Fruit fly (Drosophila melanogaster) whole organism, embryonic: ENCODE results near the gene CG7715.

Experiments
- B-H1 ChIP-seq: fragments of 200-800 bp; sonication (Bioruptor generic); IDR thresholded peaks from 3 replicates; pipeline ENCODE4 v1.3.6; 2022; ENCODE audit warnings: missing biosample characterization, missing genetic modification characterization
- Bgb ChIP-seq: fragments of 200-800 bp; sonication (Bioruptor generic); IDR thresholded peaks from 2 replicates; pipeline ENCODE4 v1.3.6; 2022; ENCODE audit warnings: missing biosample characterization, missing genetic modification characterization; ENCODE audit not compliant: partially characterized antibody
- CG1024 ChIP-seq: fragments of 200-800 bp; sonication (Bioruptor generic); IDR thresholded peaks from 2 replicates; pipeline ENCODE4 v1.3.6; 2022; ENCODE audit warnings: missing biosample characterization, missing genetic modification characterization
- CG10462 ChIP-seq: fragments of 200-800 bp; sonication (Bioruptor generic); optimal IDR thresholded peaks from 2 replicates; lab custom pipeline; 2016; ENCODE audit warnings: missing biosample characterization, missing genetic modification characterization
- CG12659 ChIP-seq: fragments of 200-800 bp; sonication (Bioruptor generic); optimal IDR thresholded peaks from 3 replicates; lab custom pipeline; 2017; ENCODE audit warnings: mild to moderate bottlenecking, missing biosample characterization, missing genetic modification reagents, missing genetic modification characterization
- CG12942 ChIP-seq: fragments of 200-800 bp; sonication (Bioruptor generic); optimal IDR thresholded peaks from 3 replicates; lab custom pipeline; 2016; ENCODE audit warnings: missing biosample characterization, missing genetic modification characterization
- CG13424 ChIP-seq: fragments of 200-800 bp; sonication (Bioruptor generic); optimal IDR thresholded peaks from 2 replicates; lab custom pipeline; 2019; ENCODE audit warnings: missing biosample characterization, mild to moderate bottlenecking, missing genetic modification characterization, moderate library complexity
- CG15696 ChIP-seq: fragments of 200-800 bp; sonication (Bioruptor generic); optimal IDR thresholded peaks from 2 replicates; lab custom pipeline; 2019; ENCODE audit warnings: missing biosample characterization, mild to moderate bottlenecking, missing genetic modification characterization, moderate library complexity
- CG1603 ChIP-seq: fragments of 200-800 bp; sonication (Bioruptor generic); optimal IDR thresholded peaks from 2 replicates; lab custom pipeline; 2019; ENCODE audit warnings: missing biosample characterization, mild to moderate bottlenecking, missing genetic modification characterization, moderate library complexity
- CG17568 ChIP-seq: fragments of 200-800 bp; sonication (Bioruptor generic); optimal IDR thresholded peaks from 2 replicates; lab custom pipeline; 2018; ENCODE audit warnings: missing biosample characterization, mild to moderate bottlenecking, missing genetic modification characterization, moderate library complexity
- CG18011 ChIP-seq: fragments of 200-800 bp; sonication (Bioruptor generic); optimal IDR thresholded peaks from 2 replicates; lab custom pipeline; 2017; ENCODE audit warnings: missing biosample characterization, missing genetic modification characterization, mild to moderate bottlenecking, moderate library complexity, missing genotype
- CG2129 ChIP-seq: fragments of 200-800 bp; sonication (Bioruptor generic); IDR thresholded peaks from 2 replicates; pipeline ENCODE4 v1.3.6; 2022; ENCODE audit warnings: missing biosample characterization, missing genetic modification characterization; ENCODE audit not compliant: partially characterized antibody
- CG2199 ChIP-seq: fragments of 200-800 bp; sonication (Bioruptor generic); IDR thresholded peaks from 3 replicates; pipeline ENCODE4 v1.3.6; 2022; ENCODE audit warnings: missing biosample characterization, missing genetic modification characterization
- CG2678 ChIP-seq: fragments of 200-800 bp; sonication (Bioruptor generic); optimal IDR thresholded peaks from 3 replicates; lab custom pipeline; 2019; ENCODE audit warnings: missing biosample characterization, mild to moderate bottlenecking, missing genetic modification characterization, moderate library complexity
- CG30403 ChIP-seq: fragments of 200-800 bp; sonication (Bioruptor generic); optimal IDR thresholded peaks from 3 replicates; lab custom pipeline; 2016; ENCODE audit warnings: missing biosample characterization, missing genetic modification characterization
- CG31224 ChIP-seq: fragments of 200-800 bp; sonication (Bioruptor generic); IDR thresholded peaks from 2 replicates; pipeline ENCODE4 v1.3.6; 2022; ENCODE audit warnings: missing biosample characterization, missing genetic modification characterization
- CG32772 ChIP-seq: fragments of 200-800 bp; sonication (Bioruptor generic); IDR thresholded peaks from 2 replicates; pipeline ENCODE4 v1.3.6; 2022; ENCODE audit warnings: missing biosample characterization, missing genetic modification characterization
- CG34376 ChIP-seq: fragments of 200-800 bp; sonication (Bioruptor generic); optimal IDR thresholded peaks from 2 replicates; lab custom pipeline; 2018; ENCODE audit warnings: missing biosample characterization, mild to moderate bottlenecking, missing genetic modification characterization
- CG3726 ChIP-seq: fragments of 200-800 bp; sonication (Bioruptor generic); IDR thresholded peaks from 3 replicates; pipeline ENCODE4, ENCODE4 v1.3.6; 2022; ENCODE audit warnings: missing biosample characterization, missing genetic modification characterization
- CG4360 ChIP-seq: fragments of 200-800 bp; sonication (Bioruptor generic); IDR thresholded peaks from 2 replicates; pipeline ENCODE4 v1.3.6; 2022; ENCODE audit warnings: missing biosample characterization, missing genetic modification characterization
- CG6813 ChIP-seq: fragments of 200-800 bp; sonication (Bioruptor generic); optimal IDR thresholded peaks from 2 replicates; lab custom pipeline; 2017; ENCODE audit warnings: missing biosample characterization, missing genetic modification characterization, mild to moderate bottlenecking, moderate library complexity, missing genetic modification reagents
- CG9215 ChIP-seq: fragments of 200-800 bp; sonication (Bioruptor generic); IDR thresholded peaks from 2 replicates; pipeline ENCODE4 v1.3.6; 2022; ENCODE audit warnings: missing biosample characterization, missing genetic modification characterization
- CG9609 ChIP-seq: fragments of 200-800 bp; sonication (Bioruptor generic); optimal IDR thresholded peaks from 3 replicates; lab custom pipeline; 2016; ENCODE audit warnings: missing biosample characterization, missing genetic modification characterization
- D19A ChIP-seq: fragments of 200-800 bp; optimal IDR thresholded peaks from 3 replicates; lab custom pipeline; 2019; ENCODE audit warnings: missing biosample characterization, mild to moderate bottlenecking, missing genetic modification characterization, moderate library complexity
- Dip3 ChIP-seq: fragments of 200-800 bp; sonication (Bioruptor generic); optimal IDR thresholded peaks from 3 replicates; lab custom pipeline; 2016; ENCODE audit warnings: missing biosample characterization, missing genetic modification characterization
- Ets65A ChIP-seq: fragments of 200-800 bp; sonication (Bioruptor generic); peaks from one replicate; lab custom pipeline; 2016; ENCODE audit warnings: missing biosample characterization, missing genetic modification characterization
- Fer1 ChIP-seq: fragments of 200-800 bp; sonication (Bioruptor generic); optimal IDR thresholded peaks from 2 replicates; lab custom pipeline; 2017; ENCODE audit warnings: missing biosample characterization, mild to moderate bottlenecking, missing genetic modification characterization
- HmgD ChIP-seq: fragments of 200-800 bp; sonication (Bioruptor generic); optimal IDR thresholded peaks from 3 replicates; lab custom pipeline; 2016; ENCODE audit warnings: missing biosample characterization, missing genetic modification characterization
- Lpt ChIP-seq: fragments of >200 bp; optimal IDR thresholded peaks from 2 replicates; lab custom pipeline; 2018; ENCODE audit warnings: missing biosample characterization, missing genetic modification characterization
- MBD-R2 ChIP-seq: fragments of 200-800 bp; sonication (Bioruptor generic); IDR thresholded peaks from 2 replicates; pipeline ENCODE4 v1.3.6; 2022; ENCODE audit warnings: missing biosample characterization, missing genetic modification characterization
- MTF-1 ChIP-seq: fragments of 200-800 bp; sonication (Bioruptor generic); optimal IDR thresholded peaks from 2 replicates; lab custom pipeline; 2018; ENCODE audit warnings: missing biosample characterization, mild to moderate bottlenecking, missing genetic modification characterization, borderline replicate concordance
- Poxn ChIP-seq: fragments of 200-800 bp; sonication (Bioruptor generic); IDR thresholded peaks from 2 replicates; pipeline ENCODE4 v1.3.6; 2022; ENCODE audit warnings: missing biosample characterization, missing genetic modification characterization
- Side ChIP-seq: fragments of 200-800 bp; sonication (Bioruptor generic); optimal IDR thresholded peaks from 2 replicates; lab custom pipeline; 2016; ENCODE audit warnings: missing biosample characterization, missing genetic modification characterization
- Sry-β ChIP-seq: fragments of 200-800 bp; sonication (Bioruptor generic); optimal IDR thresholded peaks from 2 replicates; lab custom pipeline; 2018; ENCODE audit warnings: missing biosample characterization, mild to moderate bottlenecking, missing genetic modification characterization, moderate library complexity
- Vsx1 ChIP-seq: fragments of 200-800 bp; sonication (Bioruptor generic); optimal IDR thresholded peaks from 2 replicates; lab custom pipeline; 2017; ENCODE audit warnings: missing biosample characterization, mild to moderate bottlenecking, missing genetic modification characterization, missing genetic modification reagents
- al ChIP-seq: fragments of 200-800 bp; sonication (Bioruptor generic); IDR thresholded peaks from 2 replicates; pipeline ENCODE4 v1.3.6; 2022; ENCODE audit warnings: missing biosample characterization, missing genetic modification characterization
- bcd ChIP-seq: fragments of 200-800 bp; sonication (Bioruptor generic); optimal IDR thresholded peaks from 2 replicates; lab custom pipeline; 2017; ENCODE audit warnings: missing biosample characterization, mild to moderate bottlenecking, missing genetic modification characterization
- dpn ChIP-seq, 2 experiments: fragments of 200-800 bp; sonication (Bioruptor generic); optimal IDR thresholded peaks; 3 replicates each; lab custom pipeline; 2016; ENCODE audit warnings: missing biosample characterization in 2 of 2, missing genetic modification characterization in 2 of 2
- grau ChIP-seq: fragments of 200-800 bp; optimal IDR thresholded peaks from 3 replicates; lab custom pipeline; 2019; ENCODE audit warnings: missing biosample characterization, mild to moderate bottlenecking, missing genetic modification characterization, moderate library complexity
- h ChIP-seq: fragments of >200 bp; optimal IDR thresholded peaks from 2 replicates; lab custom pipeline; 2017
- ind ChIP-seq: fragments of 200-800 bp; sonication (Bioruptor generic); optimal IDR thresholded peaks from 3 replicates; lab custom pipeline; 2016; ENCODE audit warnings: missing biosample characterization, missing genetic modification characterization
- jigr1 ChIP-seq: fragments of 200-800 bp; sonication (Bioruptor generic); IDR thresholded peaks from 3 replicates; pipeline ENCODE4 v1.3.6; 2022; ENCODE audit warnings: missing biosample characterization, missing genetic modification characterization
- kah ChIP-seq: fragments of 200-800 bp; sonication (Bioruptor generic); optimal IDR thresholded peaks from 2 replicates; lab custom pipeline; 2018; ENCODE audit warnings: missing biosample characterization, mild to moderate bottlenecking, missing genetic modification characterization
- nau ChIP-seq: fragments of 200-800 bp; sonication (Bioruptor generic); optimal IDR thresholded peaks from 3 replicates; lab custom pipeline; 2017; ENCODE audit warnings: missing biosample characterization, mild to moderate bottlenecking, missing genetic modification characterization, missing genetic modification reagents
- nerfin-1 ChIP-seq: fragments of 200-800 bp; sonication (Bioruptor generic); optimal IDR thresholded peaks from 3 replicates; lab custom pipeline; 2019; ENCODE audit warnings: missing biosample characterization, mild to moderate bottlenecking, missing genetic modification characterization, moderate library complexity
- p53 ChIP-seq: fragments of 200-800 bp; sonication (Bioruptor generic); optimal IDR thresholded peaks from 2 replicates; lab custom pipeline; 2016; ENCODE audit warnings: missing biosample characterization, missing genetic modification characterization
- pum ChIP-seq: fragments of 200-800 bp; sonication (Bioruptor generic); optimal IDR thresholded peaks from 2 replicates; lab custom pipeline; 2016; ENCODE audit warnings: missing biosample characterization, missing genetic modification characterization
- ro ChIP-seq: fragments of 200-800 bp; sonication (Bioruptor generic); IDR thresholded peaks from 2 replicates; pipeline ENCODE4 v1.3.6; 2022; ENCODE audit warnings: missing biosample characterization, missing genetic modification characterization
- slou ChIP-seq: fragments of 200-800 bp; sonication (Bioruptor generic); optimal IDR thresholded peaks from 3 replicates; lab custom pipeline; 2016; ENCODE audit warnings: missing biosample characterization, missing genetic modification characterization
- yki ChIP-seq: fragments of >200 bp; optimal IDR thresholded peaks from 3 replicates; lab custom pipeline; 2018

CG7715 gene

dm6 chr3R:18741027-18741843 lies 13.0 kb upstream of the CG7715 start (continued):
- peak; percentile 81 for TF ChIP-seq Side (GFP tag; lab: Kevin White, UChicago)
- TF ChIP-seq p53 (GFP tag; lab: Kevin White, UChicago), result peak; percentile 67
- peak; percentile 94 for TF ChIP-seq nau (GFP tag; lab: Kevin White, UChicago)
- peak; percentile 96 for TF ChIP-seq CG32772 (GFP tag; lab: Robert Waterston, UW)
- peak; percentile 93 for TF ChIP-seq CG17568 (GFP tag; lab: Kevin White, UChicago)
- TF ChIP-seq Dip3 (GFP tag; lab: Kevin White, UChicago), result peak; percentile 90
- peak; percentile 78 for TF ChIP-seq CG4360 (GFP tag; lab: Robert Waterston, UW)
- no peak for TF ChIP-seq Lpt (GFP tag; lab: Kevin White, UChicago)
- TF ChIP-seq grau (tag; lab: Kevin White, UChicago), result peak; percentile 96
- peak; percentile 97 for TF ChIP-seq B-H1
- TF ChIP-seq bcd (GFP tag; lab: Kevin White, UChicago), result peak; percentile 97
- peak; percentile 80 for TF ChIP-seq pum (GFP tag; lab: Kevin White, UChicago)
- peak; percentile 91 for TF ChIP-seq Ets65A
- TF ChIP-seq jigr1 (GFP tag; lab: Robert Waterston, UW), result peak; percentile 92
- TF ChIP-seq CG9215 (GFP tag; lab: Robert Waterston, UW), result peak; percentile 95
- no peak for TF ChIP-seq yki
- peak; percentile 77 for TF ChIP-seq CG18011 (GFP tag; lab: Kevin White, UChicago)
- TF ChIP-seq ro (GFP tag; lab: Robert Waterston, UW), result peak; percentile 91
- TF ChIP-seq CG31224 (GFP tag; lab: Robert Waterston, UW), result peak; percentile 96
- TF ChIP-seq kah (GFP tag; lab: Kevin White, UChicago), result peak; percentile 88
- peak; percentile 94 for TF ChIP-seq CG12942
- TF ChIP-seq CG3726 (GFP tag; lab: Robert Waterston, UW), result peak; percentile 94
- TF ChIP-seq Fer1, result peak; percentile 97
- peak; percentile 81 for TF ChIP-seq CG10462 (GFP tag; lab: Kevin White, UChicago)
- peak; percentile 91 for TF ChIP-seq CG1024 (GFP tag; lab: Robert Waterston, UW)
- TF ChIP-seq CG15696 (tag; lab: Kevin White, UChicago), result peak; percentile 79
- peak; percentile 98 for TF ChIP-seq CG2678 (tag; lab: Kevin White, UChicago)
- peak; percentile 97 for TF ChIP-seq CG30403 (GFP tag; lab: Kevin White, UChicago)
- peak; percentile 96 for TF ChIP-seq ind (GFP tag; lab: Kevin White, UChicago)
- TF ChIP-seq CG34376 (GFP tag; lab: Kevin White, UChicago), result peak; percentile 55
- TF ChIP-seq Bgb (GFP tag; lab: Robert Waterston, UW), result no peak
- TF ChIP-seq MBD-R2, result peak; percentile 96
- no peak for TF ChIP-seq h (lab: Kevin White, UChicago)
- peak; percentile 89 for TF ChIP-seq MTF-1
- peak; percentile 89 for TF ChIP-seq slou (GFP tag; lab: Kevin White, UChicago)
- peak; percentile 94 for TF ChIP-seq Poxn (GFP tag; lab: Robert Waterston, UW)
- peak; percentile 91 for TF ChIP-seq nerfin-1
- TF ChIP-seq CG12659 (GFP tag; lab: Kevin White, UChicago), result peak; percentile 97
- peak; percentile 62 for TF ChIP-seq Sry-β (GFP tag; lab: Kevin White, UChicago)
- no peak for TF ChIP-seq CG2129 (GFP tag; lab: Robert Waterston, UW)
- peak; percentile 4 for TF ChIP-seq HmgD (GFP tag; lab: Kevin White, UChicago)
- TF ChIP-seq CG6813 (GFP tag; lab: Kevin White, UChicago), result peak; percentile 93
- TF ChIP-seq D19A (tag; lab: Kevin White, UChicago), result peak; percentile 96
- peak; percentile 92 for TF ChIP-seq CG1603 (tag; lab: Kevin White, UChicago)
- peak; percentile 64 for TF ChIP-seq CG9609 (GFP tag; lab: Kevin White, UChicago)
- TF ChIP-seq Vsx1 (GFP tag; lab: Kevin White, UChicago), result peak; percentile 93
- peak; percentile 89 to 96 for TF ChIP-seq dpn (GFP tag; optimal IDR thresholded peaks at IDR 0.05; lab: Kevin White, UChicago)
- TF ChIP-seq al (GFP tag; lab: Robert Waterston, UW), result peak; percentile 98
- peak; percentile 96 for TF ChIP-seq CG13424 (tag; lab: Kevin White, UChicago)
- peak; percentile 80; the same call in 2 of the 3 replicates for TF ChIP-seq CG2199 (GFP tag; lab: Robert Waterston, UW)
